Fruit fly (Drosophila melanogaster): Measurements from ENCODE around the gene CG4914.
A peak's percentile ranks its signal among the peaks of the same experiment; 100 is the strongest.

The CG4914 gene

dm6 chr3L:14648922-14649321 lies 29.0 kb downstream of the CG4914 start (continued):
- TF ChIP-seq fd85E (GFP tag; optimal IDR thresholded peaks at IDR 0.05): no peak
- no peak for TF ChIP-seq CG8632 (GFP tag; optimal IDR thresholded peaks at IDR 0.05)
- no peak for TF ChIP-seq CG6792 (GFP tag; optimal IDR thresholded peaks at IDR 0.05)
- peak; percentile 8 for TF ChIP-seq CG6808 (GFP tag; optimal IDR thresholded peaks at IDR 0.05)
- TF ChIP-seq Ets21C (GFP tag; optimal IDR thresholded peaks at IDR 0.05): no peak
- peak; percentile 20 for TF ChIP-seq acj6 (GFP tag; optimal IDR thresholded peaks at IDR 0.05)
- TF ChIP-seq CG4318 (GFP tag; optimal IDR thresholded peaks at IDR 0.05): peak; percentile 10
- peak; percentile 14 for TF ChIP-seq CG31627 (GFP tag; optimal IDR thresholded peaks at IDR 0.05)
- no peak for TF ChIP-seq CG6276 (GFP tag; optimal IDR thresholded peaks at IDR 0.05)
- no peak for TF ChIP-seq vri (GFP tag; optimal IDR thresholded peaks at IDR 0.05)
- no peak for TF ChIP-seq spab (GFP tag; optimal IDR thresholded peaks at IDR 0.05)
- no peak for TF ChIP-seq CG3032 (tag; optimal IDR thresholded peaks at IDR 0.05)
- TF ChIP-seq fkh (GFP tag; optimal IDR thresholded peaks at IDR 0.05): no peak
- peak; percentile 13 for TF ChIP-seq Eip75B (GFP tag; optimal IDR thresholded peaks at IDR 0.05)
- no peak for TF ChIP-seq Smox (GFP tag; optimal IDR thresholded peaks at IDR 0.05)
- peak; percentile 16 for TF ChIP-seq CG32006 (GFP tag; optimal IDR thresholded peaks at IDR 0.05)
- TF ChIP-seq CG8119 (GFP tag; IDR thresholded peaks at IDR 0.05): 0 out of 3 replicates have a peak, but pooled peaks have one; percentile 19
- no peak for TF ChIP-seq cyc (GFP tag; optimal IDR thresholded peaks at IDR 0.05)
- TF ChIP-seq CG10669 (GFP tag; optimal IDR thresholded peaks at IDR 0.05): no peak
- TF ChIP-seq dsx (GFP tag; optimal IDR thresholded peaks at IDR 0.05; ENCODE audit: poor library complexity, severe bottlenecking): no peak
- no peak for TF ChIP-seq dac (GFP tag; optimal IDR thresholded peaks at IDR 0.05)
- TF ChIP-seq Eip93F (GFP tag; optimal IDR thresholded peaks at IDR 0.05): no peak
- TF ChIP-seq CG9139 (GFP tag; optimal IDR thresholded peaks at IDR 0.05): no peak
- TF ChIP-seq CG11902 (GFP tag; optimal IDR thresholded peaks at IDR 0.05): no peak
- TF ChIP-seq Sox14 (GFP tag; optimal IDR thresholded peaks at IDR 0.05): peak; percentile 7
- TF ChIP-seq CG1621 (tag; optimal IDR thresholded peaks at IDR 0.05): no peak
- no peak for TF ChIP-seq CG11294 (GFP tag; IDR thresholded peaks at IDR 0.05)
- no peak for TF ChIP-seq Sox102F (GFP tag; optimal IDR thresholded peaks at IDR 0.05)
- TF ChIP-seq esn (GFP tag; optimal IDR thresholded peaks at IDR 0.05): peak; percentile 15
- TF ChIP-seq CG16779 (tag; optimal IDR thresholded peaks at IDR 0.05): no peak
- TF ChIP-seq pdm3 (GFP tag; optimal IDR thresholded peaks at IDR 0.05): peak; percentile 5
- TF ChIP-seq CG3919 (GFP tag; optimal IDR thresholded peaks at IDR 0.05): no peak
- TF ChIP-seq Hr38 (GFP tag; optimal IDR thresholded peaks at IDR 0.05): no peak
- no peak for TF ChIP-seq CG34406 (GFP tag; optimal IDR thresholded peaks at IDR 0.05)

dm6 chr3L:14647210-14647869 lies 30.6 kb downstream of the CG4914 start:
- TF ChIP-seq CG34406 (GFP tag; optimal IDR thresholded peaks at IDR 0.05) (peak; percentile 57), CG9139 (GFP tag; optimal IDR thresholded peaks at IDR 0.05) (peak; percentile 41), Hr4 (GFP tag; optimal IDR thresholded peaks at IDR 0.05) (peak; percentile 43), Blimp-1 (GFP tag; optimal IDR thresholded peaks at IDR 0.05) (peak; percentile 47), net (GFP tag; optimal IDR thresholded peaks at IDR 0.05) (peak; percentile 60), salr (GFP tag; optimal IDR thresholded peaks at IDR 0.05) (peak in 1 of 2 experiments; percentile 59), Sox15 (GFP tag; optimal IDR thresholded peaks at IDR 0.05) (peak; percentile 5), CG8319 (GFP tag; optimal IDR thresholded peaks at IDR 0.05) (no peak), Eip78C (GFP tag) (peak; percentile 94), fd85E (GFP tag; optimal IDR thresholded peaks at IDR 0.05) (no peak), eg (GFP tag; IDR thresholded peaks at IDR 0.05) (peak; percentile 57; the same call in 2 of the 3 replicates), CG7368 (GFP tag; optimal IDR thresholded peaks at IDR 0.05) (peak; percentile 36), Sox102F (GFP tag; optimal IDR thresholded peaks at IDR 0.05) (peak; percentile 59), pdm3 (GFP tag; optimal IDR thresholded peaks at IDR 0.05) (peak; percentile 49), esn (GFP tag; optimal IDR thresholded peaks at IDR 0.05) (peak; percentile 77), CG10669 (GFP tag; optimal IDR thresholded peaks at IDR 0.05) (peak; percentile 76), CG6792 (GFP tag; optimal IDR thresholded peaks at IDR 0.05) (peak; percentile 75), CG8632 (GFP tag; optimal IDR thresholded peaks at IDR 0.05) (peak; percentile 49), fd59A (GFP tag; optimal IDR thresholded peaks at IDR 0.05) (peak; percentile 65), Hr38 (GFP tag; optimal IDR thresholded peaks at IDR 0.05) (no peak), dac (GFP tag; optimal IDR thresholded peaks at IDR 0.05) (no peak), achi (GFP tag; optimal IDR thresholded peaks at IDR 0.05) (peak; percentile 79), fkh (GFP tag; optimal IDR thresholded peaks at IDR 0.05) (no peak), Ets21C (GFP tag; optimal IDR thresholded peaks at IDR 0.05) (peak; percentile 23), CG11762 (GFP tag; optimal IDR thresholded peaks at IDR 0.05; ENCODE audit: insufficient read depth) (peak; percentile 9), CG16779 (tag; optimal IDR thresholded peaks at IDR 0.05) (peak; percentile 43), CG31627 (GFP tag; optimal IDR thresholded peaks at IDR 0.05) (peak; percentile 37), vri (GFP tag; optimal IDR thresholded peaks at IDR 0.05) (peak; percentile 64), ss (GFP tag; optimal IDR thresholded peaks at IDR 0.05) (peak; percentile 77)
